Worm (Caenorhabditis elegans) whole organism, mixed stage, embryonic: ENCODE results near the gene F32D8.13.

Experiments used
- M03D4.4 ChIP-seq: sonication (generic microtip); optimal IDR thresholded peaks from 2 replicates; lab custom pipeline; 2017; ENCODE audit warnings: mild to moderate bottlenecking, missing genetic modification characterization, missing compliant biosample characterization
- bed-3 ChIP-seq: fragments of 200-800 bp; sonication (Bioruptor generic); optimal IDR thresholded peaks from 3 replicates; lab custom pipeline; 2018; ENCODE audit warnings: mild to moderate bottlenecking, missing genetic modification characterization, moderate library complexity, missing compliant biosample characterization
- blmp-1 ChIP-seq: fragments of 150-350 bp; optimal IDR thresholded peaks from 2 replicates; lab custom pipeline; 2014; ENCODE audit warnings: missing biosample characterization, missing genetic modification characterization
- ceh-39 ChIP-seq: fragments of 150-350 bp; optimal IDR thresholded peaks from 2 replicates; lab custom pipeline; 2014; ENCODE audit warnings: missing biosample characterization, missing genetic modification characterization
- ceh-43 ChIP-seq: fragments of 200-800 bp; sonication (Bioruptor generic); optimal IDR thresholded peaks from 2 replicates; lab custom pipeline; 2018; ENCODE audit warnings: mild to moderate bottlenecking, missing genetic modification characterization, moderate library complexity, missing compliant biosample characterization
- ceh-83 ChIP-seq: fragments of 200-800 bp; sonication (Bioruptor generic); optimal IDR thresholded peaks from 2 replicates; lab custom pipeline; 2018; ENCODE audit warnings: mild to moderate bottlenecking, missing genetic modification characterization, missing compliant biosample characterization
- ces-1 ChIP-seq: fragments of 150-350 bp; optimal IDR thresholded peaks from 2 replicates; lab custom pipeline; 2014; ENCODE audit warnings: missing biosample characterization, missing genetic modification reagents, missing genetic modification characterization
- cnd-1 ChIP-seq: fragments of 200-800 bp; sonication (Bioruptor generic); optimal IDR thresholded peaks from 2 replicates; lab custom pipeline; 2018; ENCODE audit warnings: mild to moderate bottlenecking, missing genetic modification characterization, missing compliant biosample characterization
- drap-1 ChIP-seq: fragments of 200-800 bp; sonication (Bioruptor generic); optimal IDR thresholded peaks from 3 replicates; lab custom pipeline; 2018; ENCODE audit warnings: mild to moderate bottlenecking, missing genetic modification characterization, missing compliant biosample characterization
- elt-1 ChIP-seq: sonication (generic microtip); optimal IDR thresholded peaks from 2 replicates; lab custom pipeline; 2017; ENCODE audit warnings: missing genetic modification characterization, mild to moderate bottlenecking, missing compliant biosample characterization, antibody characterized with exemption, moderate library complexity, borderline replicate concordance; ENCODE audit not compliant: insufficient read depth
- elt-3 ChIP-seq: fragments of 150-350 bp; optimal IDR thresholded peaks from 2 replicates; lab custom pipeline; 2014; ENCODE audit warnings: missing biosample characterization, missing genetic modification characterization
- flh-1 ChIP-seq: fragments of 200-800 bp; sonication (Bioruptor generic); optimal IDR thresholded peaks from 2 replicates; lab custom pipeline; 2018; ENCODE audit warnings: mild to moderate bottlenecking, missing genetic modification characterization, moderate library complexity, missing compliant biosample characterization
- ham-2 ChIP-seq: fragments of 200-800 bp; sonication (Bioruptor generic); optimal IDR thresholded peaks from 2 replicates; lab custom pipeline; 2018; ENCODE audit warnings: mild to moderate bottlenecking, missing genetic modification characterization, missing compliant biosample characterization
- hlh-1 ChIP-seq: fragments of 150-350 bp; optimal IDR thresholded peaks from 2 replicates; lab custom pipeline; 2014; ENCODE audit warnings: missing biosample characterization, missing genetic modification reagents, missing genetic modification characterization
- lin-13 ChIP-seq: fragments of 150-350 bp; optimal IDR thresholded peaks from 2 replicates; lab custom pipeline; 2014; ENCODE audit warnings: missing biosample characterization, missing genetic modification characterization
- lin-32 ChIP-seq: fragments of 200-800 bp; sonication (Bioruptor generic); optimal IDR thresholded peaks from 2 replicates; lab custom pipeline; 2018; ENCODE audit warnings: mild to moderate bottlenecking, missing genetic modification characterization, missing compliant biosample characterization
- lsy-2 ChIP-seq: fragments of 150-350 bp; optimal IDR thresholded peaks from 2 replicates; lab custom pipeline; 2014; ENCODE audit warnings: missing biosample characterization, missing genetic modification characterization
- mab-5 ChIP-seq: fragments of 150-350 bp; optimal IDR thresholded peaks from 2 replicates; lab custom pipeline; 2014; ENCODE audit warnings: missing biosample characterization, missing genetic modification characterization
- mep-1 ChIP-seq: fragments of 150-350 bp; optimal IDR thresholded peaks from 2 replicates; lab custom pipeline; 2017; ENCODE audit warnings: missing biosample characterization, missing genetic modification reagents, missing genetic modification characterization, inconsistent platforms
- mls-2 ChIP-seq: sonication (generic microtip); optimal IDR thresholded peaks from 2 replicates; lab custom pipeline; 2016; ENCODE audit warnings: mild to moderate bottlenecking, missing genetic modification characterization, moderate library complexity, missing compliant biosample characterization
- nhr-12 ChIP-seq: fragments of 150-350 bp; optimal IDR thresholded peaks from 2 replicates; lab custom pipeline; 2014; ENCODE audit warnings: missing biosample characterization, missing genetic modification characterization
- nhr-2 ChIP-seq: fragments of 150-350 bp; optimal IDR thresholded peaks from 2 replicates; lab custom pipeline; 2014; ENCODE audit warnings: missing biosample characterization, missing genetic modification characterization
- nhr-237 ChIP-seq: fragments of 150-350 bp; optimal IDR thresholded peaks from 2 replicates; lab custom pipeline; 2014; ENCODE audit warnings: missing biosample characterization, missing genetic modification characterization
- nhr-28 ChIP-seq: fragments of 150-350 bp; optimal IDR thresholded peaks from 2 replicates; lab custom pipeline; 2014; ENCODE audit warnings: missing biosample characterization, missing genetic modification characterization
- nhr-76 ChIP-seq: sonication (generic microtip); optimal IDR thresholded peaks from 2 replicates; lab custom pipeline; 2017; ENCODE audit warnings: missing biosample characterization, missing genetic modification characterization
- pha-4 ChIP-seq: fragments of 150-350 bp; optimal IDR thresholded peaks from 2 replicates; lab custom pipeline; 2018; ENCODE audit warnings: missing biosample characterization, missing genetic modification reagents, missing genetic modification characterization
- sem-2 ChIP-seq: fragments of 200-800 bp; sonication (Bioruptor generic); optimal IDR thresholded peaks from 2 replicates; lab custom pipeline; 2018; ENCODE audit warnings: mild to moderate bottlenecking, missing genetic modification characterization, missing compliant biosample characterization
- snpc-4 ChIP-seq: fragments of 150-350 bp; optimal IDR thresholded peaks from 2 replicates; lab custom pipeline; 2014; ENCODE audit warnings: missing biosample characterization, missing genetic modification characterization
- sptf-1 ChIP-seq: sonication (generic microtip); optimal IDR thresholded peaks from 2 replicates; lab custom pipeline; 2017; ENCODE audit warnings: mild to moderate bottlenecking, missing genetic modification characterization, moderate library complexity, missing compliant biosample characterization
- tbx-8 ChIP-seq: fragments of 200-800 bp; sonication (Bioruptor generic); optimal IDR thresholded peaks from 2 replicates; lab custom pipeline; 2018; ENCODE audit warnings: mild to moderate bottlenecking, missing genetic modification characterization, moderate library complexity, missing compliant biosample characterization
- unc-120 ChIP-seq: sonication (generic microtip); optimal IDR thresholded peaks from 2 replicates; lab custom pipeline; 2017; ENCODE audit warnings: missing genetic modification characterization, missing compliant biosample characterization; ENCODE audit not compliant: poor library complexity, severe bottlenecking
- unc-39 ChIP-seq: fragments of 150-350 bp; optimal IDR thresholded peaks from 2 replicates; lab custom pipeline; 2014; ENCODE audit warnings: missing biosample characterization, missing genetic modification characterization
- zip-8 ChIP-seq: fragments of 150-350 bp; optimal IDR thresholded peaks from 2 replicates; lab custom pipeline; 2014; ENCODE audit warnings: missing biosample characterization, missing genetic modification characterization

Gene F32D8.13

ce11 chrV:10855363-10855762 is 41.0 kb downstream of the F32D8.13 start:
- TF ChIP-seq lin-32 (GFP tag; lab: Kevin White, UChicago) (no peak), lin-13 (no peak), snpc-4 (no peak), flh-1 (no peak), mab-5 (tag; lab: Kevin White, UChicago) (no peak), nhr-76 (tag; lab: Kevin White, UChicago) (no peak), ham-2 (GFP tag; lab: Kevin White, UChicago) (no peak), nhr-2 (no peak), nhr-237 (tag; lab: Kevin White, UChicago) (no peak), tbx-8 (no peak), ceh-39 (no peak), cnd-1 (no peak), mep-1 (tag; lab: Kevin White, UChicago) (no peak), unc-39 (tag; lab: Kevin White, UChicago) (no peak), blmp-1 (tag; lab: Kevin White, UChicago) (no peak), ceh-43 (no peak), unc-120 (no peak), bed-3 (GFP tag; lab: Kevin White, UChicago) (no peak), ceh-83 (GFP tag; lab: Kevin White, UChicago) (no peak), zip-8 (no peak)

DNA sequence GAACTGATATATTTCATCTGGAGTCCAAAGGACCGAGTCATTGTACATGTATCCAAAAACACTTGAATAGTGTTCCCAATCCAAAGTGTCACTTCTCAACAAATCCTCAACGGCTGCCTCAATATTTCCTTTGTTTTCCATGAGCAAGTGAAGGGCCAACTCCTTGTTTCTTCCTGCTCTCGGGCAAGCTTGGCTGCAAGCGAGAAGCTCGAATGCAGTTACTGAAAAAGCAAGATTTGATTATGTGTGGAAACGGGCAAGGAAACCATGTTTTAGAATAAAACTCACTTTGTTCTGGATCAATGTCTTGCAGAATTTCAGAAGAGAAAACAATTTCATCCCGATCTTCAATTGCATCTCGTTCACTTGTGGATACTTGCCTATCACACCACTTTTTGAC is 42.1 kb downstream of the F32D8.13 start:
- TF ChIP-seq drap-1 (GFP tag; lab: Kevin White, UChicago) = no peak
- no peak for TF ChIP-seq nhr-12 (tag; lab: Kevin White, UChicago)
- TF ChIP-seq elt-3 (tag; lab: Kevin White, UChicago) = no peak
- no peak for TF ChIP-seq pha-4
- TF ChIP-seq nhr-28 = no peak
- TF ChIP-seq ces-1 (GFP tag; lab: Kevin White, UChicago) = peak; percentile 66
- no peak for TF ChIP-seq mep-1 (tag; lab: Kevin White, UChicago)

DNA sequence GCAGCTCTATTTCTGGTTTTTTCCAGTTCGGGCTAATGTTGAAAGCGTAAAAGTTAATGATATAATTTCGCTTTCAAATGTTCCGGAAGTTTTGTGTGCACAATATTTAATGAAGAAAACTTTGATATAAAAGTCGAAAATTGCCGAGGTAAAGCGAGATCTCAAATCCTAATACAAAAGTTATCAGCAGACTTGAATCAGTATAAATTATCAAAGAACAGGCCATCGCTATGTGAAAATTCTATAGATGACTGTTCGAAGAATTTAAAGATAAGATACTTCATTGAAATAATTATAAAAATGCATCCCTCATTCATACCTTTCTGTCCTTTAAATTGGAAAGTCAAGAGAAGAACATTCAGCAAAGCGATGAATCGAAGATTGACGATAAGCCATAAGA is 49.5 kb downstream of the F32D8.13 start, which contains the start of gene C29A12.6:
Gene C29A12.6 (plus strand): TSS at position 301 of the 400 bp plus-strand sequence.
- TF ChIP-seq sptf-1 (tag; lab: Kevin White, UChicago) = no peak
- TF ChIP-seq elt-1 = no peak
- TF ChIP-seq sem-2 (GFP tag; lab: Kevin White, UChicago) = no peak
- TF ChIP-seq snpc-4 = no peak
- no peak for TF ChIP-seq mls-2
- no peak for TF ChIP-seq M03D4.4 (tag; lab: Kevin White, UChicago)
- TF ChIP-seq lin-13 = no peak
- TF ChIP-seq nhr-12 (tag; lab: Kevin White, UChicago) = no peak
- no peak for TF ChIP-seq unc-39 (tag; lab: Kevin White, UChicago)
- no peak for TF ChIP-seq ham-2 (GFP tag; lab: Kevin White, UChicago)
- TF ChIP-seq hlh-1 (tag; lab: Kevin White, UChicago) = no peak
- TF ChIP-seq lsy-2 (tag; lab: Kevin White, UChicago) = no peak
- TF ChIP-seq cnd-1 = no peak
- TF ChIP-seq nhr-2 = no peak
- no peak for TF ChIP-seq ceh-43
- TF ChIP-seq ceh-39 = no peak
